Fruit fly (Drosophila melanogaster) whole organism, embryonic: ENCODE measurements around the gene CG17127.

Source experiments
- Ada2b ChIP-seq: fragments of 200-800 bp; sonication (Bioruptor generic); IDR thresholded peaks from 2 replicates; pipeline ENCODE4 v1.3.6; 2022; ENCODE audit warnings: missing biosample characterization, missing genetic modification characterization
- B-H2 ChIP-seq: fragments of 200-800 bp; sonication (Bioruptor generic); optimal IDR thresholded peaks from 2 replicates; lab custom pipeline; 2018; ENCODE audit warnings: missing biosample characterization, mild to moderate bottlenecking, missing genetic modification characterization
- Bgb ChIP-seq: fragments of 200-800 bp; sonication (Bioruptor generic); IDR thresholded peaks from 2 replicates; pipeline ENCODE4 v1.3.6; 2022; ENCODE audit warnings: missing biosample characterization, missing genetic modification characterization; ENCODE audit not compliant: partially characterized antibody
- CG11093 ChIP-seq: fragments of 200-800 bp; sonication (Bioruptor generic); IDR thresholded peaks from 3 replicates; pipeline ENCODE4 v1.3.6; 2022; ENCODE audit warnings: missing biosample characterization, missing genetic modification characterization
- CG11398 ChIP-seq: fragments of 200-800 bp; sonication (Bioruptor generic); optimal IDR thresholded peaks from 2 replicates; lab custom pipeline; 2016; ENCODE audit warnings: missing biosample characterization, missing genetic modification characterization
- CG12219 ChIP-seq: fragments of 200-800 bp; sonication (Bioruptor generic); optimal IDR thresholded peaks from 3 replicates; lab custom pipeline; 2018; ENCODE audit warnings: missing biosample characterization, mild to moderate bottlenecking, missing genetic modification characterization
- CG12299 ChIP-seq: fragments of 200-800 bp; sonication (Bioruptor generic); optimal IDR thresholded peaks from 2 replicates; lab custom pipeline; 2018; ENCODE audit warnings: missing biosample characterization, mild to moderate bottlenecking, missing genetic modification characterization
- CG16815 ChIP-seq: fragments of 200-800 bp; sonication (Bioruptor generic); optimal IDR thresholded peaks from 3 replicates; lab custom pipeline; 2017; ENCODE audit warnings: missing biosample characterization, mild to moderate bottlenecking, missing genetic modification characterization
- CG17186 ChIP-seq: fragments of 200-800 bp; sonication (Bioruptor generic); optimal IDR thresholded peaks from 3 replicates; lab custom pipeline; 2017; ENCODE audit warnings: missing biosample characterization, missing genetic modification reagents, missing genetic modification characterization
- CG17829 ChIP-seq: fragments of 200-800 bp; optimal IDR thresholded peaks from 2 replicates; lab custom pipeline; 2019; ENCODE audit warnings: missing biosample characterization, mild to moderate bottlenecking, missing genetic modification characterization, moderate library complexity
- CG18011 ChIP-seq: fragments of 200-800 bp; sonication (Bioruptor generic); optimal IDR thresholded peaks from 2 replicates; lab custom pipeline; 2017; ENCODE audit warnings: missing biosample characterization, missing genetic modification characterization, mild to moderate bottlenecking, moderate library complexity, missing genotype
- CG18764 ChIP-seq: fragments of 200-800 bp; sonication (Bioruptor generic); optimal IDR thresholded peaks from 3 replicates; lab custom pipeline; 2016; ENCODE audit warnings: missing biosample characterization, missing genetic modification characterization
- CG3065 ChIP-seq: fragments of 200-800 bp; sonication (Bioruptor generic); optimal IDR thresholded peaks from 2 replicates; lab custom pipeline; 2016; ENCODE audit warnings: missing biosample characterization, missing genetic modification characterization
- CG4424 ChIP-seq: fragments of 200-800 bp; sonication (Bioruptor generic); optimal IDR thresholded peaks from 3 replicates; lab custom pipeline; 2016; ENCODE audit warnings: missing biosample characterization, missing genetic modification characterization
- CG6689 ChIP-seq: fragments of 200-800 bp; sonication (Bioruptor generic); IDR thresholded peaks from 2 replicates; pipeline ENCODE4 v1.3.6; 2022; ENCODE audit warnings: missing biosample characterization, missing genetic modification characterization
- CG8944 ChIP-seq: fragments of 200-800 bp; sonication (Bioruptor generic); optimal IDR thresholded peaks from 3 replicates; lab custom pipeline; 2016; ENCODE audit warnings: missing biosample characterization, missing genetic modification characterization
- CkIIα-i1 ChIP-seq: fragments of 200-800 bp; sonication (Bioruptor generic); IDR thresholded peaks from 2 replicates; pipeline ENCODE4 v1.3.6; 2022; ENCODE audit warnings: missing biosample characterization, missing genetic modification characterization
- E2f1 ChIP-seq: fragments of 200-800 bp; sonication (Bioruptor generic); IDR thresholded peaks from 2 replicates; pipeline ENCODE4 v1.3.6; 2022; ENCODE audit warnings: missing biosample characterization, missing genetic modification characterization
- Ets97D ChIP-seq: fragments of 200-800 bp; sonication (Bioruptor generic); optimal IDR thresholded peaks from 3 replicates; lab custom pipeline; 2016; ENCODE audit warnings: missing biosample characterization, missing genetic modification characterization
- HLH4C ChIP-seq: fragments of 200-800 bp; sonication (Bioruptor generic); IDR thresholded peaks from 3 replicates; pipeline ENCODE4 v1.3.6; 2022; ENCODE audit warnings: missing biosample characterization, missing genetic modification characterization; ENCODE audit not compliant: partially characterized antibody
- HmgD ChIP-seq: fragments of 200-800 bp; sonication (Bioruptor generic); optimal IDR thresholded peaks from 3 replicates; lab custom pipeline; 2016; ENCODE audit warnings: missing biosample characterization, missing genetic modification characterization
- Kr ChIP-seq: fragments of 200-800 bp; sonication (Bioruptor generic); optimal IDR thresholded peaks from 2 replicates; lab custom pipeline; 2017; ENCODE audit warnings: missing biosample characterization, mild to moderate bottlenecking, missing genetic modification characterization
- Meics ChIP-seq: fragments of 200-800 bp; sonication (Bioruptor generic); optimal IDR thresholded peaks from 2 replicates; lab custom pipeline; 2017; ENCODE audit warnings: missing biosample characterization, mild to moderate bottlenecking, missing genetic modification characterization
- Nf-YA ChIP-seq: fragments of 200-800 bp; sonication (Bioruptor generic); IDR thresholded peaks from 2 replicates; pipeline ENCODE4 v1.3.6; 2022; ENCODE audit warnings: missing biosample characterization, missing genetic modification characterization
- Poxn ChIP-seq: fragments of 200-800 bp; sonication (Bioruptor generic); IDR thresholded peaks from 2 replicates; pipeline ENCODE4 v1.3.6; 2022; ENCODE audit warnings: missing biosample characterization, missing genetic modification characterization
- Taf1 ChIP-seq: fragments of 200-800 bp; sonication (Bioruptor generic); IDR thresholded peaks from 2 replicates; pipeline ENCODE4 v1.3.6; 2022; ENCODE audit warnings: missing biosample characterization, missing genetic modification characterization
- Tbp ChIP-seq: fragments of >200 bp; optimal IDR thresholded peaks from 2 replicates; lab custom pipeline; 2018; ENCODE audit warnings: missing biosample characterization, missing genetic modification characterization
- ab ChIP-seq: fragments of 200-800 bp; sonication (Bioruptor generic); optimal IDR thresholded peaks from 2 replicates; lab custom pipeline; 2016; ENCODE audit warnings: missing biosample characterization, missing genetic modification characterization
- bsh ChIP-seq, 2 experiments: fragments of 200-800 bp; sonication (Bioruptor generic); optimal IDR thresholded peaks; 2 replicates each; lab custom pipeline; 2017 to 2018; ENCODE audit warnings: mild to moderate bottlenecking in 2 of 2, missing biosample characterization in 2 of 2, missing genetic modification characterization in 2 of 2, moderate library complexity in 1 of 2
- cg ChIP-seq: fragments of 200-800 bp; sonication (Bioruptor generic); optimal IDR thresholded peaks from 3 replicates; lab custom pipeline; 2019; ENCODE audit warnings: missing biosample characterization, mild to moderate bottlenecking, missing genetic modification characterization, moderate library complexity
- crp ChIP-seq, 2 experiments: fragments of 200-800 bp; sonication (Bioruptor generic); optimal IDR thresholded peaks; 2 replicates in 1 of 2; 3 replicates in 1 of 2; lab custom pipeline; 2017; ENCODE audit warnings: missing biosample characterization in 2 of 2, missing genetic modification characterization in 2 of 2, mild to moderate bottlenecking in 1 of 2, moderate library complexity in 1 of 2
- dpn ChIP-seq, 2 experiments: fragments of 200-800 bp; sonication (Bioruptor generic); optimal IDR thresholded peaks; 3 replicates each; lab custom pipeline; 2016; ENCODE audit warnings: missing biosample characterization in 2 of 2, missing genetic modification characterization in 2 of 2
- eyg ChIP-seq: fragments of 200-800 bp; sonication (Bioruptor generic); optimal IDR thresholded peaks from 3 replicates; lab custom pipeline; 2016; ENCODE audit warnings: missing biosample characterization, missing genetic modification characterization
- fd102C ChIP-seq: fragments of 200-800 bp; sonication (Bioruptor generic); optimal IDR thresholded peaks from 2 replicates; lab custom pipeline; 2018; ENCODE audit warnings: missing biosample characterization, mild to moderate bottlenecking, missing genetic modification characterization, moderate library complexity
- hbn ChIP-seq: fragments of 200-800 bp; sonication (Bioruptor generic); IDR thresholded peaks from 2 replicates; pipeline ENCODE4 v1.3.6; 2022; ENCODE audit warnings: missing biosample characterization, missing genetic modification characterization; ENCODE audit not compliant: partially characterized antibody
- klu ChIP-seq: fragments of 200-800 bp; sonication (Bioruptor generic); IDR thresholded peaks from 2 replicates; pipeline ENCODE4 v1.3.6; 2022; ENCODE audit warnings: missing biosample characterization, missing genetic modification characterization
- org-1 ChIP-seq: fragments of 200-800 bp; sonication (Bioruptor generic); optimal IDR thresholded peaks from 2 replicates; lab custom pipeline; 2017; ENCODE audit warnings: missing biosample characterization, missing genetic modification characterization
- prd ChIP-seq, 3 experiments: fragments of >200 bp in 2 of 3; fragments of 200-800 bp in 1 of 3; sonication (Bioruptor generic) in 1 of 3; optimal IDR thresholded peaks in 2 of 3; IDR thresholded peaks in 1 of 3; 2 replicates in 2 of 3; 3 replicates in 1 of 3; pipeline versions ENCODE4 v1.3.6 to Lab custom; 2017 to 2022; ENCODE audit warnings: missing biosample characterization in 1 of 3, missing genetic modification characterization in 1 of 3
- ro ChIP-seq: fragments of 200-800 bp; sonication (Bioruptor generic); IDR thresholded peaks from 2 replicates; pipeline ENCODE4 v1.3.6; 2022; ENCODE audit warnings: missing biosample characterization, missing genetic modification characterization
- salm ChIP-seq: fragments of 200-800 bp; sonication (Bioruptor generic); optimal IDR thresholded peaks from 2 replicates; lab custom pipeline; 2018; ENCODE audit warnings: missing biosample characterization, mild to moderate bottlenecking, missing genetic modification characterization
- seq ChIP-seq: fragments of 200-800 bp; sonication (Bioruptor generic); IDR thresholded peaks from 2 replicates; pipeline ENCODE4 v1.3.6; 2022; ENCODE audit warnings: missing biosample characterization, missing genetic modification characterization
- sna ChIP-seq: fragments of 200-800 bp; sonication (Bioruptor generic); IDR thresholded peaks from 2 replicates; pipeline ENCODE4 v1.3.6; 2022; ENCODE audit warnings: missing biosample characterization, missing genetic modification characterization; ENCODE audit not compliant: partially characterized antibody
- trh ChIP-seq: fragments of 200-800 bp; sonication (Bioruptor generic); optimal IDR thresholded peaks from 2 replicates; lab custom pipeline; 2016; ENCODE audit warnings: missing biosample characterization, missing genetic modification characterization
- tx ChIP-seq: fragments of 200-800 bp; sonication (Bioruptor generic); optimal IDR thresholded peaks from 2 replicates; lab custom pipeline; 2016; ENCODE audit warnings: missing biosample characterization, missing genetic modification characterization
- usp ChIP-seq: fragments of >200 bp; optimal IDR thresholded peaks from 2 replicates; lab custom pipeline; 2017; ENCODE audit warnings: missing biosample characterization, missing genetic modification characterization
- vnd ChIP-seq: fragments of 200-800 bp; sonication (Bioruptor generic); IDR thresholded peaks from 3 replicates; pipeline ENCODE4 v1.3.6; 2022; ENCODE audit warnings: missing biosample characterization, missing genetic modification characterization; ENCODE audit not compliant: partially characterized antibody
- zen ChIP-seq: fragments of 200-800 bp; sonication (Bioruptor generic); optimal IDR thresholded peaks from 3 replicates; lab custom pipeline; 2018; ENCODE audit warnings: missing biosample characterization, mild to moderate bottlenecking, missing genetic modification characterization, moderate library complexity
- zfh1 ChIP-seq: fragments of 200-800 bp; sonication (Bioruptor generic); IDR thresholded peaks from 3 replicates; pipeline ENCODE4 v1.3.6; 2022; ENCODE audit warnings: missing biosample characterization, missing genetic modification characterization

The CG17127 gene

dm6 chr2L:10736993-10737756 lies 33.5 kb upstream of the CG17127 start, which contains the start of the genes Vha16-5 and CG12299 (continued):
- TF ChIP-seq bsh (GFP tag; optimal IDR thresholded peaks at IDR 0.05; lab: Kevin White, UChicago) (peak in 1 of 2 experiments; percentile 80), CG17829 (tag; lab: Kevin White, UChicago) (peak; percentile 84), CG4424 (GFP tag; lab: Kevin White, UChicago) (peak; percentile 87), crp (GFP tag; optimal IDR thresholded peaks at IDR 0.05; lab: Kevin White, UChicago) (peak in 1 of 2 experiments; percentile 57), E2f1 (GFP tag; lab: Robert Waterston, UW) (peak; percentile 87), Meics (GFP tag; lab: Kevin White, UChicago) (peak; percentile 70), CG11398 (peak; percentile 79), sna (GFP tag; lab: Robert Waterston, UW) (peak; percentile 70), tx (GFP tag; lab: Kevin White, UChicago) (peak; percentile 84), CG18011 (peak; percentile 83), HmgD (GFP tag; lab: Kevin White, UChicago) (peak; percentile 91), CG12299 (tag; lab: Kevin White, UChicago) (peak; percentile 31), Kr (GFP tag; lab: Kevin White, UChicago) (no peak), B-H2 (GFP tag; lab: Kevin White, UChicago) (no peak), usp (no peak), CG18764 (GFP tag; lab: Kevin White, UChicago) (peak; percentile 99), Tbp (GFP tag; lab: Kevin White, UChicago) (no peak), zfh1 (GFP tag; lab: Robert Waterston, UW) (peak; percentile 94), ab (GFP tag; lab: Kevin White, UChicago) (peak; percentile 87), CG16815 (GFP tag; lab: Kevin White, UChicago) (peak; percentile 76), CG11093 (GFP tag; lab: Robert Waterston, UW) (0 out of 3 replicates have a peak, but pooled peaks have one; percentile 32), CG17186 (GFP tag; lab: Kevin White, UChicago) (peak; percentile 61), cg (GFP tag; lab: Kevin White, UChicago) (no peak), Ada2b (GFP tag; lab: Robert Waterston, UW) (peak; percentile 90), Taf1 (GFP tag; lab: Robert Waterston, UW) (peak; percentile 55), Bgb (peak; percentile 93), Ets97D (GFP tag; lab: Kevin White, UChicago) (peak; percentile 87), Poxn (peak; percentile 21; the same call in 1 of the 2 replicates), salm (tag; lab: Kevin White, UChicago) (peak; percentile 24), dpn (GFP tag; optimal IDR thresholded peaks at IDR 0.05; lab: Kevin White, UChicago) (peak in 1 of 2 experiments; percentile 90), zen (peak; percentile 94), fd102C (GFP tag; lab: Kevin White, UChicago) (no peak), prd (optimal IDR thresholded peaks at IDR 0.05; lab: Kevin White, UChicago) (no peak), prd (GFP tag; IDR thresholded peaks at IDR 0.05; lab: Robert Waterston, UW) (peak; percentile 95), hbn (peak; percentile 63), klu (GFP tag; lab: Robert Waterston, UW) (peak; percentile 54; the same call in 1 of the 2 replicates), HLH4C (GFP tag; lab: Robert Waterston, UW) (peak; percentile 85), eyg (GFP tag; lab: Kevin White, UChicago) (peak; percentile 74), org-1 (GFP tag; lab: Kevin White, UChicago) (peak; percentile 16), vnd (peak; percentile 80), CG12219 (GFP tag; lab: Kevin White, UChicago) (no peak), trh (peak; percentile 50), CG3065 (peak; percentile 52), Nf-YA (GFP tag; lab: Robert Waterston, UW) (peak; percentile 74; the same call in 1 of the 2 replicates), ro (GFP tag; lab: Robert Waterston, UW) (peak; percentile 76), CG6689 (GFP tag; lab: Robert Waterston, UW) (peak; percentile 78), CkIIα-i1 (0 out of 2 replicates have a peak, but pooled peaks have one; percentile 10), CG8944 (peak; percentile 82), seq (GFP tag; lab: Robert Waterston, UW) (peak; percentile 34; the same call in 1 of the 2 replicates)
